Worm (Caenorhabditis elegans) whole organism, L4 larva: ENCODE data around the gene T05B4.13.

Experiments used
- F26F4.8 ChIP-seq: fragments of 200-800 bp; sonication (Bioruptor generic); conservative IDR thresholded peaks from 2 replicates; pipeline ENCODE4 v1.3.6; 2022; ENCODE audit warnings: missing genetic modification characterization, missing compliant biosample characterization
- F37D6.2 ChIP-seq: sonication (generic microtip); optimal IDR thresholded peaks from 2 replicates; lab custom pipeline; 2016; ENCODE audit warnings: mild to moderate bottlenecking, missing genetic modification characterization, missing compliant biosample characterization
- F49E8.2 ChIP-seq: sonication (generic microtip); optimal IDR thresholded peaks from 2 replicates; lab custom pipeline; 2016; ENCODE audit warnings: missing compliant biosample characterization, mild to moderate bottlenecking, missing genetic modification characterization, borderline replicate concordance
- Y48G9A.11 ChIP-seq: fragments of 200-800 bp; sonication (Bioruptor generic); IDR thresholded peaks from 2 replicates; pipeline ENCODE4 v1.3.6; 2022; ENCODE audit warnings: missing genetic modification reagents, missing genetic modification characterization, missing compliant biosample characterization
- ama-1 ChIP-seq: fragments of 150-350 bp; optimal IDR thresholded peaks from 2 replicates; lab custom pipeline; 2014; ENCODE audit warnings: inconsistent platforms, mixed read lengths
- arid-1 ChIP-seq: fragments of 200-800 bp; sonication (Bioruptor generic); conservative IDR thresholded peaks from 2 replicates; pipeline ENCODE4 v1.3.6; 2022; ENCODE audit warnings: missing genetic modification reagents, missing genetic modification characterization, missing compliant biosample characterization
- ceh-32 ChIP-seq: sonication (generic microtip); optimal IDR thresholded peaks from 2 replicates; lab custom pipeline; 2016; ENCODE audit warnings: mild to moderate bottlenecking, missing genetic modification characterization, missing compliant biosample characterization; ENCODE audit not compliant: poor library complexity
- ceh-82 ChIP-seq: sonication (generic microtip); optimal IDR thresholded peaks from 2 replicates; lab custom pipeline; 2017; ENCODE audit warnings: missing biosample characterization, missing genetic modification characterization
- cey-2 ChIP-seq: sonication (generic microtip); optimal IDR thresholded peaks from 3 replicates; lab custom pipeline; 2017; ENCODE audit warnings: missing genetic modification characterization, mild to moderate bottlenecking, missing compliant biosample characterization, antibody characterized with exemption, borderline replicate concordance; ENCODE audit not compliant: insufficient read depth
- daf-12 ChIP-seq: fragments of 150-350 bp; optimal IDR thresholded peaks from 2 replicates; lab custom pipeline; 2014; ENCODE audit warnings: missing biosample characterization, missing genetic modification reagents, missing genetic modification characterization
- daf-8 ChIP-seq: fragments of 200-800 bp; sonication (Bioruptor generic); IDR thresholded peaks from 2 replicates; pipeline ENCODE4 v1.3.6; 2022; ENCODE audit warnings: missing genetic modification characterization, missing compliant biosample characterization
- fos-1 ChIP-seq: fragments of 150-350 bp; optimal IDR thresholded peaks from 2 replicates; lab custom pipeline; 2014; ENCODE audit warnings: missing biosample characterization, missing genetic modification characterization
- lin-15B ChIP-seq: fragments of 150-350 bp; sonication (generic microtip); optimal IDR thresholded peaks from 3 replicates; lab custom pipeline; 2014; ENCODE audit warnings: missing biosample characterization, missing genetic modification characterization
- lin-29 ChIP-seq: fragments of 200-800 bp; sonication (Bioruptor generic); IDR thresholded peaks from 2 replicates; pipeline ENCODE4 v1.3.6; 2022; ENCODE audit warnings: missing genetic modification reagents, missing genetic modification characterization, missing compliant biosample characterization
- lin-38 ChIP-seq: fragments of 200-800 bp; sonication (Bioruptor generic); IDR thresholded peaks from 2 replicates; pipeline ENCODE4 v1.3.6; 2022; ENCODE audit warnings: missing genetic modification reagents, missing genetic modification characterization, missing compliant biosample characterization
- mdl-1 ChIP-seq, 2 experiments: fragments of 150-350 bp in 1 of 2; sonication (generic microtip) in 1 of 2; optimal IDR thresholded peaks; 2 replicates each; lab custom pipeline; 2014 to 2017; ENCODE audit warnings: missing biosample characterization in 2 of 2, missing genetic modification characterization in 2 of 2
- mdt-29 ChIP-seq: fragments of 200-800 bp; sonication (Bioruptor generic); IDR thresholded peaks from 2 replicates; pipeline ENCODE4 v1.3.6; 2022; ENCODE audit warnings: missing genetic modification reagents, missing genetic modification characterization, missing compliant biosample characterization
- mes-2 ChIP-seq: sonication (generic microtip); optimal IDR thresholded peaks from 2 replicates; lab custom pipeline; 2016; ENCODE audit warnings: missing genotype, mild to moderate bottlenecking, missing genetic modification characterization, missing compliant biosample characterization; ENCODE audit not compliant: poor library complexity, severe bottlenecking
- nhr-25 ChIP-seq: sonication (generic microtip); optimal IDR thresholded peaks from 2 replicates; lab custom pipeline; 2017; ENCODE audit warnings: missing genetic modification characterization, mild to moderate bottlenecking, missing compliant biosample characterization, antibody characterized with exemption, moderate library complexity, borderline replicate concordance; ENCODE audit not compliant: insufficient read depth
- nhr-28 ChIP-seq: fragments of 150-350 bp; optimal IDR thresholded peaks from 2 replicates; lab custom pipeline; 2014; ENCODE audit warnings: missing biosample characterization, missing genetic modification characterization
- nhr-41 ChIP-seq: fragments of 200-800 bp; sonication (Bioruptor generic); IDR thresholded peaks from 2 replicates; pipeline ENCODE4 v1.3.6; 2022; ENCODE audit warnings: missing genetic modification reagents, missing genetic modification characterization, missing compliant biosample characterization
- nhr-42 ChIP-seq: fragments of 200-800 bp; sonication (Bioruptor generic); IDR thresholded peaks from 2 replicates; pipeline ENCODE4 v1.3.6; 2022; ENCODE audit warnings: missing genetic modification characterization, missing compliant biosample characterization
- nhr-76 ChIP-seq: fragments of 150-350 bp; optimal IDR thresholded peaks from 2 replicates; lab custom pipeline; 2014; ENCODE audit warnings: missing biosample characterization, missing genetic modification characterization
- pqm-1 ChIP-seq: sonication (generic microtip); optimal IDR thresholded peaks from 2 replicates; lab custom pipeline; 2017; ENCODE audit warnings: missing biosample characterization, missing genetic modification characterization
- sdz-12 ChIP-seq: fragments of 200-800 bp; sonication (Bioruptor generic); optimal IDR thresholded peaks from 2 replicates; lab custom pipeline; 2018; ENCODE audit warnings: mild to moderate bottlenecking, missing genetic modification characterization, missing compliant biosample characterization
- set-16 ChIP-seq: fragments of 200-800 bp; sonication (Bioruptor generic); IDR thresholded peaks from 2 replicates; pipeline ENCODE4 v1.3.6; 2022; ENCODE audit warnings: missing genetic modification reagents, missing genetic modification characterization, missing compliant biosample characterization
- snpc-1.2 ChIP-seq: fragments of 200-800 bp; sonication (Bioruptor generic); IDR thresholded peaks from 2 replicates; pipeline ENCODE4 v1.3.6; 2022; ENCODE audit warnings: missing genetic modification reagents, missing genetic modification characterization, missing compliant biosample characterization
- tag-97 ChIP-seq: fragments of 200-800 bp; sonication (Bioruptor generic); IDR thresholded peaks from 2 replicates; pipeline ENCODE4 v1.3.6; 2022; ENCODE audit warnings: missing genetic modification characterization, missing compliant biosample characterization
- tra-1 ChIP-seq: fragments of 200-800 bp; sonication (Bioruptor generic); IDR thresholded peaks from 2 replicates; pipeline ENCODE4 v1.3.6; 2022; ENCODE audit warnings: missing genetic modification reagents, missing genetic modification characterization, missing compliant biosample characterization
- unc-130 ChIP-seq: sonication (generic microtip); optimal IDR thresholded peaks from 2 replicates; lab custom pipeline; 2016; ENCODE audit warnings: missing genetic modification reagents, missing genetic modification characterization, missing compliant biosample characterization
- unc-62 ChIP-seq, 3 experiments: fragments of 150-350 bp in 1 of 3; sonication (generic microtip); optimal IDR thresholded peaks in 2 of 3; peaks in 1 of 3; 1 replicate in 1 of 3; 2 replicates in 2 of 3; lab custom pipeline; 2014 to 2017; ENCODE audit warnings: missing biosample characterization in 3 of 3, missing genetic modification characterization in 3 of 3, missing genetic modification reagents in 3 of 3, missing genotype in 1 of 3

T05B4.13 gene

ce11 chrV:4127435-4127834 is at the start of gene T05B4.13:
Gene T05B4.13, minus strand, starts transcription at chrV:4127535.
- no peak for TF ChIP-seq mes-2
- TF ChIP-seq daf-12 (tag; lab: Kevin White, UChicago) = no peak
- no peak for TF ChIP-seq nhr-41 (GFP tag; lab: Robert Waterston, UW)
- TF ChIP-seq tag-97 (GFP tag; lab: Robert Waterston, UW) = no peak
- no peak for TF ChIP-seq F37D6.2 (tag; lab: Kevin White, UChicago)

- peak; percentile 56; the same call in 1 of the 2 replicates for TF ChIP-seq snpc-1.2 (GFP tag; lab: Robert Waterston, UW)
- TF ChIP-seq lin-38 = peak; percentile 81
- peak; percentile 93 for TF ChIP-seq F49E8.2
- TF ChIP-seq mdl-1 (tag; optimal IDR thresholded peaks at IDR 0.05; lab: Kevin White, UChicago) = no peak
- TF ChIP-seq lin-15B = no peak
- TF ChIP-seq unc-130 (GFP tag; lab: Kevin White, UChicago) = peak; percentile 90
- 0 out of 2 replicates have a peak, but pooled peaks have one; percentile 15 for TF ChIP-seq mdt-29 (GFP tag; lab: Robert Waterston, UW)
- peak; percentile 55; the same call in 1 of the 2 replicates for TF ChIP-seq Y48G9A.11 (GFP tag; lab: Robert Waterston, UW)
Observed at ce11 chrV:4175624-4176023, 48.3 kb upstream of the T05B4.13 start, which contains the start of the genes coh-4 and pid-5. Gene coh-4, minus strand, starts transcription at chrV:4175640. Gene pid-5, plus strand, starts transcription at chrV:4175882.

ce11 chrV:4170138-4170537 is 42.8 kb upstream of the T05B4.13 start, which contains the start of gene Y45G5AM.7:
Gene Y45G5AM.7, minus strand, starts transcription at chrV:4170238.
- TF ChIP-seq nhr-28 (tag; lab: Kevin White, UChicago) (no peak), ceh-82 (tag; lab: Kevin White, UChicago) (no peak), fos-1 (tag; lab: Kevin White, UChicago) (no peak)
- TF ChIP-seq, all 104 proteins: peak for 0

ce11 chrV:4169658-4170057 is 42.3 kb upstream of the T05B4.13 start:
- TF ChIP-seq sdz-12 (GFP tag; lab: Kevin White, UChicago) = no peak
- TF ChIP-seq lin-38 = peak; percentile 83
- no peak for TF ChIP-seq nhr-42 (GFP tag; lab: Robert Waterston, UW)

- TF ChIP-seq tra-1 (GFP tag; lab: Robert Waterston, UW) (no peak), nhr-76 (tag; lab: Kevin White, UChicago) (no peak), lin-38 (no peak), nhr-25 (tag; lab: Kevin White, UChicago) (no peak), set-16 (GFP tag; lab: Robert Waterston, UW) (no peak), F26F4.8 (no peak), daf-8 (GFP tag; lab: Robert Waterston, UW) (no peak), unc-62 (GFP tag; optimal IDR thresholded peaks at IDR 0.05 in 1 of 2; lab: Kevin White, UChicago) (no peak), unc-62 (tag; optimal IDR thresholded peaks at IDR 0.05; lab: Kevin White, UChicago) (no peak), ceh-32 (tag; lab: Kevin White, UChicago) (no peak), lin-29 (GFP tag; lab: Robert Waterston, UW) (no peak), arid-1 (GFP tag; lab: Robert Waterston, UW) (no peak), ama-1 (lab: Kevin White, UChicago) (no peak), daf-12 (tag; lab: Kevin White, UChicago) (no peak), cey-2 (tag; lab: Kevin White, UChicago) (no peak), sdz-12 (GFP tag; lab: Kevin White, UChicago) (no peak), pqm-1 (tag; lab: Kevin White, UChicago) (no peak)
Observed at ce11 chrV:4168045-4168444, 40.7 kb upstream of the T05B4.13 start.
